Worm (Caenorhabditis elegans) whole organism, mixed stage, embryonic: ENCODE results near the gene Y47D3B.12.

Experiments used
- M03D4.4 ChIP-seq: sonication (generic microtip); optimal IDR thresholded peaks from 2 replicates; lab custom pipeline; 2017; ENCODE audit warnings: mild to moderate bottlenecking, missing genetic modification characterization, missing compliant biosample characterization
- bed-3 ChIP-seq: fragments of 200-800 bp; sonication (Bioruptor generic); optimal IDR thresholded peaks from 3 replicates; lab custom pipeline; 2018; ENCODE audit warnings: mild to moderate bottlenecking, missing genetic modification characterization, moderate library complexity, missing compliant biosample characterization
- blmp-1 ChIP-seq: fragments of 150-350 bp; optimal IDR thresholded peaks from 2 replicates; lab custom pipeline; 2014; ENCODE audit warnings: missing biosample characterization, missing genetic modification characterization
- ceh-39 ChIP-seq: fragments of 150-350 bp; optimal IDR thresholded peaks from 2 replicates; lab custom pipeline; 2014; ENCODE audit warnings: missing biosample characterization, missing genetic modification characterization
- ceh-43 ChIP-seq: fragments of 200-800 bp; sonication (Bioruptor generic); optimal IDR thresholded peaks from 2 replicates; lab custom pipeline; 2018; ENCODE audit warnings: mild to moderate bottlenecking, missing genetic modification characterization, moderate library complexity, missing compliant biosample characterization
- ceh-83 ChIP-seq: fragments of 200-800 bp; sonication (Bioruptor generic); optimal IDR thresholded peaks from 2 replicates; lab custom pipeline; 2018; ENCODE audit warnings: mild to moderate bottlenecking, missing genetic modification characterization, missing compliant biosample characterization
- ces-1 ChIP-seq: fragments of 150-350 bp; optimal IDR thresholded peaks from 2 replicates; lab custom pipeline; 2014; ENCODE audit warnings: missing biosample characterization, missing genetic modification reagents, missing genetic modification characterization
- cnd-1 ChIP-seq: fragments of 200-800 bp; sonication (Bioruptor generic); optimal IDR thresholded peaks from 2 replicates; lab custom pipeline; 2018; ENCODE audit warnings: mild to moderate bottlenecking, missing genetic modification characterization, missing compliant biosample characterization
- drap-1 ChIP-seq: fragments of 200-800 bp; sonication (Bioruptor generic); optimal IDR thresholded peaks from 3 replicates; lab custom pipeline; 2018; ENCODE audit warnings: mild to moderate bottlenecking, missing genetic modification characterization, missing compliant biosample characterization
- elt-1 ChIP-seq: sonication (generic microtip); optimal IDR thresholded peaks from 2 replicates; lab custom pipeline; 2017; ENCODE audit warnings: missing genetic modification characterization, mild to moderate bottlenecking, missing compliant biosample characterization, antibody characterized with exemption, moderate library complexity, borderline replicate concordance; ENCODE audit not compliant: insufficient read depth
- elt-3 ChIP-seq: fragments of 150-350 bp; optimal IDR thresholded peaks from 2 replicates; lab custom pipeline; 2014; ENCODE audit warnings: missing biosample characterization, missing genetic modification characterization
- flh-1 ChIP-seq: fragments of 200-800 bp; sonication (Bioruptor generic); optimal IDR thresholded peaks from 2 replicates; lab custom pipeline; 2018; ENCODE audit warnings: mild to moderate bottlenecking, missing genetic modification characterization, moderate library complexity, missing compliant biosample characterization
- ham-2 ChIP-seq: fragments of 200-800 bp; sonication (Bioruptor generic); optimal IDR thresholded peaks from 2 replicates; lab custom pipeline; 2018; ENCODE audit warnings: mild to moderate bottlenecking, missing genetic modification characterization, missing compliant biosample characterization
- hlh-1 ChIP-seq: fragments of 150-350 bp; optimal IDR thresholded peaks from 2 replicates; lab custom pipeline; 2014; ENCODE audit warnings: missing biosample characterization, missing genetic modification reagents, missing genetic modification characterization
- lin-13 ChIP-seq: fragments of 150-350 bp; optimal IDR thresholded peaks from 2 replicates; lab custom pipeline; 2014; ENCODE audit warnings: missing biosample characterization, missing genetic modification characterization
- lin-32 ChIP-seq: fragments of 200-800 bp; sonication (Bioruptor generic); optimal IDR thresholded peaks from 2 replicates; lab custom pipeline; 2018; ENCODE audit warnings: mild to moderate bottlenecking, missing genetic modification characterization, missing compliant biosample characterization
- lsy-2 ChIP-seq: fragments of 150-350 bp; optimal IDR thresholded peaks from 2 replicates; lab custom pipeline; 2014; ENCODE audit warnings: missing biosample characterization, missing genetic modification characterization
- mab-5 ChIP-seq: fragments of 150-350 bp; optimal IDR thresholded peaks from 2 replicates; lab custom pipeline; 2014; ENCODE audit warnings: missing biosample characterization, missing genetic modification characterization
- mep-1 ChIP-seq: fragments of 150-350 bp; optimal IDR thresholded peaks from 2 replicates; lab custom pipeline; 2017; ENCODE audit warnings: missing biosample characterization, missing genetic modification reagents, missing genetic modification characterization, inconsistent platforms
- mls-2 ChIP-seq: sonication (generic microtip); optimal IDR thresholded peaks from 2 replicates; lab custom pipeline; 2016; ENCODE audit warnings: mild to moderate bottlenecking, missing genetic modification characterization, moderate library complexity, missing compliant biosample characterization
- nhr-12 ChIP-seq: fragments of 150-350 bp; optimal IDR thresholded peaks from 2 replicates; lab custom pipeline; 2014; ENCODE audit warnings: missing biosample characterization, missing genetic modification characterization
- nhr-2 ChIP-seq: fragments of 150-350 bp; optimal IDR thresholded peaks from 2 replicates; lab custom pipeline; 2014; ENCODE audit warnings: missing biosample characterization, missing genetic modification characterization
- nhr-237 ChIP-seq: fragments of 150-350 bp; optimal IDR thresholded peaks from 2 replicates; lab custom pipeline; 2014; ENCODE audit warnings: missing biosample characterization, missing genetic modification characterization
- nhr-28 ChIP-seq: fragments of 150-350 bp; optimal IDR thresholded peaks from 2 replicates; lab custom pipeline; 2014; ENCODE audit warnings: missing biosample characterization, missing genetic modification characterization
- nhr-76 ChIP-seq: sonication (generic microtip); optimal IDR thresholded peaks from 2 replicates; lab custom pipeline; 2017; ENCODE audit warnings: missing biosample characterization, missing genetic modification characterization
- pha-4 ChIP-seq: fragments of 150-350 bp; optimal IDR thresholded peaks from 2 replicates; lab custom pipeline; 2018; ENCODE audit warnings: missing biosample characterization, missing genetic modification reagents, missing genetic modification characterization
- sem-2 ChIP-seq: fragments of 200-800 bp; sonication (Bioruptor generic); optimal IDR thresholded peaks from 2 replicates; lab custom pipeline; 2018; ENCODE audit warnings: mild to moderate bottlenecking, missing genetic modification characterization, missing compliant biosample characterization
- snpc-4 ChIP-seq: fragments of 150-350 bp; optimal IDR thresholded peaks from 2 replicates; lab custom pipeline; 2014; ENCODE audit warnings: missing biosample characterization, missing genetic modification characterization
- sptf-1 ChIP-seq: sonication (generic microtip); optimal IDR thresholded peaks from 2 replicates; lab custom pipeline; 2017; ENCODE audit warnings: mild to moderate bottlenecking, missing genetic modification characterization, moderate library complexity, missing compliant biosample characterization
- tbx-8 ChIP-seq: fragments of 200-800 bp; sonication (Bioruptor generic); optimal IDR thresholded peaks from 2 replicates; lab custom pipeline; 2018; ENCODE audit warnings: mild to moderate bottlenecking, missing genetic modification characterization, moderate library complexity, missing compliant biosample characterization
- unc-120 ChIP-seq: sonication (generic microtip); optimal IDR thresholded peaks from 2 replicates; lab custom pipeline; 2017; ENCODE audit warnings: missing genetic modification characterization, missing compliant biosample characterization; ENCODE audit not compliant: poor library complexity, severe bottlenecking
- unc-39 ChIP-seq: fragments of 150-350 bp; optimal IDR thresholded peaks from 2 replicates; lab custom pipeline; 2014; ENCODE audit warnings: missing biosample characterization, missing genetic modification characterization
- unc-62 ChIP-seq: fragments of 150-350 bp; optimal IDR thresholded peaks from 2 replicates; lab custom pipeline; 2014; ENCODE audit warnings: missing biosample characterization, missing genetic modification reagents, missing genetic modification characterization
- zip-8 ChIP-seq: fragments of 150-350 bp; optimal IDR thresholded peaks from 2 replicates; lab custom pipeline; 2014; ENCODE audit warnings: missing biosample characterization, missing genetic modification characterization
- ztf-11 ChIP-seq: fragments of 150-350 bp; optimal IDR thresholded peaks from 2 replicates; lab custom pipeline; 2014; ENCODE audit warnings: missing biosample characterization, missing genetic modification characterization

Y47D3B.12 gene

DNA sequence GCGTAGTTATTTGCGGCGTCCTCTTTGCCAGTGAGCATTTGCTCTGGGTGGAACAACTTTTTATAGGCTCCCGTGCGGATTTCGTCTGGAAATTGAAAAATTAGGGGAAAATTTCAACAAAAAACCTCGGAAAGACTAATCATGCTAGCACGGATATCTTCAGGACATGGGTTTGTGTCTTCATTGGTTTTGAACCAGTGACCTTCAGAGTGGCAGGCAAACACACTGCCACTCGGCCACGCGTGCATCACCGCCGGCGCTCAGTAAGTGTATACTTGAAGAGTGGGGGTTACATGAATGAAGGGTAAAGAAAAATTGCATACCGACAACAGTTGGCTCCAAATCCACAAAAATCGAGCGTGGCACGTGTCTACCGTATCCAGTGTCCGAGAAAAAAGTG lies 31.6 kb upstream of the Y47D3B.12 start:
- TF ChIP-seq M03D4.4 (tag; lab: Kevin White, UChicago) (peak; percentile 92), blmp-1 (tag; lab: Kevin White, UChicago) (no peak), tbx-8 (peak; percentile 83), ztf-11 (tag; lab: Kevin White, UChicago) (peak; percentile 81), elt-1 (tag; lab: Kevin White, UChicago) (no peak), hlh-1 (tag; lab: Kevin White, UChicago) (peak; percentile 71), ceh-43 (peak; percentile 83), ceh-39 (tag; lab: Kevin White, UChicago) (no peak), lin-13 (tag; lab: Kevin White, UChicago) (peak; percentile 61), unc-39 (tag; lab: Kevin White, UChicago) (peak; percentile 8), bed-3 (peak; percentile 83), cnd-1 (peak; percentile 96), elt-3 (tag; lab: Kevin White, UChicago) (peak; percentile 14), lsy-2 (tag; lab: Kevin White, UChicago) (no peak), zip-8 (tag; lab: Kevin White, UChicago) (no peak), ham-2 (GFP tag; lab: Kevin White, UChicago) (peak; percentile 85), nhr-76 (tag; lab: Kevin White, UChicago) (no peak), nhr-237 (no peak), ces-1 (GFP tag; lab: Kevin White, UChicago) (peak; percentile 22), lin-32 (GFP tag; lab: Kevin White, UChicago) (peak; percentile 91), nhr-12 (tag; lab: Kevin White, UChicago) (no peak), snpc-4 (no peak), unc-62 (GFP tag; lab: Kevin White, UChicago) (no peak), mls-2 (tag; lab: Kevin White, UChicago) (peak; percentile 96), sptf-1 (tag; lab: Kevin White, UChicago) (peak; percentile 96), ceh-83 (peak; percentile 93), pha-4 (peak; percentile 28), sem-2 (GFP tag; lab: Kevin White, UChicago) (peak; percentile 88), drap-1 (GFP tag; lab: Kevin White, UChicago) (peak; percentile 97), flh-1 (GFP tag; lab: Kevin White, UChicago) (peak; percentile 78), mab-5 (tag; lab: Kevin White, UChicago) (no peak), nhr-28 (tag; lab: Kevin White, UChicago) (no peak), mep-1 (tag; lab: Kevin White, UChicago) (no peak), nhr-2 (no peak), unc-120 (tag; lab: Kevin White, UChicago) (peak; percentile 83)

DNA sequence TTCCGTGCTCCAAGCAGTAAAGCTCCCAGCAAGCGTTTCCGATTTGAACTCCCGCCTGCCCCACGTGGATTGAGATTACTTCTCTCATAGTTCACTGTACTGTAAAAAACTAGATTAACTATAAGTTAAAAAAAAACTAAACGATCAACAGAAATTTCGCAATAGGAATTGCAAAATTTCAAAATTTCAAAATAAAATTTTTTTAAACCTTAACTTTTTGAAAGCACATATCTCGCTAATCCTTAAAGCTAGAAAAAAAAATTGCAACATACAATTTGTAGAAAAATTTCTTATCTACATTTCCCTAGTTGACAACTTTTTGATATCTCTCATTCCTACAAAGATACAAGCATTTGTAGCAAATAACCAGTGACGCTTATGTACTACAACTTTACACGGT lies 31.1 kb upstream of the Y47D3B.12 start, which contains the start of gene tba-7:
Gene tba-7, minus strand, starts transcription at position 101 of the 400 bp plus-strand sequence.
- TF ChIP-seq mab-5 (tag; lab: Kevin White, UChicago) (no peak), nhr-237 (no peak), elt-1 (tag; lab: Kevin White, UChicago) (no peak), elt-3 (tag; lab: Kevin White, UChicago) (no peak), tbx-8 (no peak), lsy-2 (tag; lab: Kevin White, UChicago) (no peak), ceh-83 (no peak), ceh-43 (no peak), nhr-12 (tag; lab: Kevin White, UChicago) (no peak), cnd-1 (no peak)

DNA sequence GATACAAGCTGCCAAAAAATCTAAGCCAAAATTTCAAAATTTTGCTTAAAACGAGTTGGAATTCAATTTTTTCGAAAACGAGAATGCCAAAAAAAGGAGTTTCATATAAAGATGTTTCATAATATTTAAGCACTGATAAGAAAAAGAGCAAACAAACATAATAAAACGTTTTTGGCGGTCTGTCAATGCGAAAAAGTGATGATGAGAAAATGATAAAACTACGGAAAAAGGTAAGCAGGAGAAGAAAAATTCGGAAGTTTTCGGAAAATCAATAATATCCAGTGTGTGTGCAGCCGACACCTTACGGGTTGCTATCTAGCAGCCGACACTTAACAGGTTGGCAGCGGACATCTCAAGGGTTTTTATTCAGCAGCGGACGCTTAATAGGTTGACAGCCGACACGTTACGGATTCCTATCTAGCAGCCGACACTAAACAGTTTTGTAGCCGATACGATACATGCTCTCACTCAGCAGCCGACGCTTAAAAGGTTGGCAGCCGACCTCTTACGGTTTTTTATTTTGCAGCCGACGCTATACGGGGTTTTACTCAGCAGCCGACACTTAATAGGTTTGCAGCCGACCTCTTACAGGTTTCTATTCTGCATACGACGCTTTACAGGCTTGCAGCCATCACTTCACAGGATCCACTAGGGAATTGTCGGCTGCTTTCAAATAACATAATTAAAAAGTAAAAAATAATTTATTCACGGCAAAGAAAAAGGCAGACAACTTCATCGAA lies 30.4 kb upstream of the Y47D3B.12 start:
- TF ChIP-seq ceh-43 (no peak), unc-39 (tag; lab: Kevin White, UChicago) (no peak), cnd-1 (no peak), zip-8 (tag; lab: Kevin White, UChicago) (no peak), ceh-83 (no peak), lin-13 (tag; lab: Kevin White, UChicago) (no peak), pha-4 (no peak), mls-2 (tag; lab: Kevin White, UChicago) (no peak), sptf-1 (tag; lab: Kevin White, UChicago) (no peak), mab-5 (tag; lab: Kevin White, UChicago) (no peak), lsy-2 (tag; lab: Kevin White, UChicago) (no peak), sem-2 (GFP tag; lab: Kevin White, UChicago) (no peak), M03D4.4 (tag; lab: Kevin White, UChicago) (no peak), nhr-2 (no peak), snpc-4 (no peak), flh-1 (GFP tag; lab: Kevin White, UChicago) (no peak)
